Fruit fly (Drosophila melanogaster) whole organism, embryonic: Measurements from ENCODE around the gene Csp.

Experiments used
- Ada2b ChIP-seq: fragments of 200-800 bp; sonication (Bioruptor generic); IDR thresholded peaks from 2 replicates; pipeline ENCODE4 v1.3.6; 2022; ENCODE audit warnings: missing biosample characterization, missing genetic modification characterization
- B-H1 ChIP-seq: fragments of 200-800 bp; sonication (Bioruptor generic); IDR thresholded peaks from 3 replicates; pipeline ENCODE4 v1.3.6; 2022; ENCODE audit warnings: missing biosample characterization, missing genetic modification characterization
- Bdp1 ChIP-seq: fragments of 200-800 bp; sonication (Bioruptor generic); optimal IDR thresholded peaks from 3 replicates; lab custom pipeline; 2016; ENCODE audit warnings: missing biosample characterization, missing genetic modification characterization
- CG10147 ChIP-seq: fragments of 200-800 bp; sonication (Bioruptor generic); optimal IDR thresholded peaks from 2 replicates; lab custom pipeline; 2019; ENCODE audit warnings: missing biosample characterization, mild to moderate bottlenecking, missing genetic modification characterization, moderate library complexity
- CG10959 ChIP-seq: fragments of 200-800 bp; sonication (Bioruptor generic); IDR thresholded peaks from 2 replicates; pipeline ENCODE4 v1.3.6; 2022; ENCODE audit warnings: missing biosample characterization, missing genetic modification characterization
- CG10979 ChIP-seq: fragments of 200-800 bp; sonication (Bioruptor generic); optimal IDR thresholded peaks from 2 replicates; lab custom pipeline; 2018; ENCODE audit warnings: missing biosample characterization, mild to moderate bottlenecking, missing genetic modification characterization, moderate library complexity
- CG11695 ChIP-seq: fragments of 200-800 bp; sonication (Bioruptor generic); IDR thresholded peaks from 3 replicates; pipeline ENCODE4 v1.3.6; 2022; ENCODE audit warnings: missing biosample characterization, missing genetic modification characterization
- CG14014 ChIP-seq: fragments of 200-800 bp; sonication (Bioruptor generic); IDR thresholded peaks from 2 replicates; pipeline ENCODE4 v1.3.6; 2022; ENCODE audit warnings: missing biosample characterization, missing genetic modification characterization
- CG14667 ChIP-seq: fragments of 200-800 bp; sonication (Bioruptor generic); IDR thresholded peaks from 2 replicates; pipeline ENCODE4 v1.3.6; 2022; ENCODE audit warnings: missing biosample characterization, missing genetic modification characterization
- CG15011 ChIP-seq: fragments of 200-800 bp; sonication (Bioruptor generic); optimal IDR thresholded peaks from 3 replicates; lab custom pipeline; 2018; ENCODE audit warnings: missing biosample characterization, mild to moderate bottlenecking, missing genetic modification characterization
- CG18011 ChIP-seq: fragments of 200-800 bp; sonication (Bioruptor generic); optimal IDR thresholded peaks from 2 replicates; lab custom pipeline; 2017; ENCODE audit warnings: missing biosample characterization, missing genetic modification characterization, mild to moderate bottlenecking, moderate library complexity, missing genotype
- CG2120 ChIP-seq: fragments of 200-800 bp; sonication (Bioruptor generic); optimal IDR thresholded peaks from 3 replicates; lab custom pipeline; 2016; ENCODE audit warnings: missing biosample characterization, missing genetic modification characterization
- CG34376 ChIP-seq: fragments of 200-800 bp; sonication (Bioruptor generic); optimal IDR thresholded peaks from 2 replicates; lab custom pipeline; 2018; ENCODE audit warnings: missing biosample characterization, mild to moderate bottlenecking, missing genetic modification characterization
- CG3838 ChIP-seq: fragments of 200-800 bp; sonication (Bioruptor generic); optimal IDR thresholded peaks from 3 replicates; lab custom pipeline; 2016; ENCODE audit warnings: missing biosample characterization, missing genetic modification characterization
- CG3847 ChIP-seq: fragments of 200-800 bp; sonication (Bioruptor generic); IDR thresholded peaks from 2 replicates; pipeline ENCODE4 v1.3.6; 2022; ENCODE audit warnings: missing biosample characterization, missing genetic modification characterization
- CG6254 ChIP-seq: fragments of 200-800 bp; sonication (Bioruptor generic); optimal IDR thresholded peaks from 3 replicates; lab custom pipeline; 2017; ENCODE audit warnings: mild to moderate bottlenecking, missing biosample characterization, missing genetic modification reagents, missing genetic modification characterization
- CG6272 ChIP-seq: fragments of 200-800 bp; sonication (Bioruptor generic); IDR thresholded peaks from 2 replicates; pipeline ENCODE4 v1.3.6; 2022; ENCODE audit warnings: missing biosample characterization, missing genetic modification characterization
- CG6654 ChIP-seq: fragments of 200-800 bp; sonication (Bioruptor generic); optimal IDR thresholded peaks from 2 replicates; lab custom pipeline; 2017; ENCODE audit warnings: missing biosample characterization, mild to moderate bottlenecking, missing genetic modification characterization
- CG6689 ChIP-seq: fragments of 200-800 bp; sonication (Bioruptor generic); IDR thresholded peaks from 2 replicates; pipeline ENCODE4 v1.3.6; 2022; ENCODE audit warnings: missing biosample characterization, missing genetic modification characterization
- CG7271 ChIP-seq: fragments of 200-800 bp; sonication (Bioruptor generic); optimal IDR thresholded peaks from 2 replicates; lab custom pipeline; 2018; ENCODE audit warnings: missing biosample characterization, mild to moderate bottlenecking, missing genetic modification characterization, moderate library complexity
- CG9609 ChIP-seq: fragments of 200-800 bp; sonication (Bioruptor generic); optimal IDR thresholded peaks from 3 replicates; lab custom pipeline; 2016; ENCODE audit warnings: missing biosample characterization, missing genetic modification characterization
- CG9817 ChIP-seq: fragments of 200-800 bp; sonication (Bioruptor generic); optimal IDR thresholded peaks from 2 replicates; lab custom pipeline; 2018; ENCODE audit warnings: missing biosample characterization, mild to moderate bottlenecking, missing genetic modification characterization, moderate library complexity
- ERR ChIP-seq: fragments of 200-800 bp; sonication (Bioruptor generic); optimal IDR thresholded peaks from 2 replicates; lab custom pipeline; 2016; ENCODE audit warnings: missing biosample characterization, missing genetic modification characterization
- Ets97D ChIP-seq: fragments of 200-800 bp; sonication (Bioruptor generic); optimal IDR thresholded peaks from 3 replicates; lab custom pipeline; 2016; ENCODE audit warnings: missing biosample characterization, missing genetic modification characterization
- HmgZ ChIP-seq: fragments of 200-800 bp; sonication (Bioruptor generic); optimal IDR thresholded peaks from 2 replicates; lab custom pipeline; 2018; ENCODE audit warnings: missing biosample characterization, mild to moderate bottlenecking, missing genetic modification characterization
- Mrtf ChIP-seq: fragments of 200-800 bp; sonication (Bioruptor generic); IDR thresholded peaks from 3 replicates; pipeline ENCODE4 v1.3.6; 2022; ENCODE audit warnings: missing biosample characterization, missing genetic modification characterization
- Myb ChIP-seq: fragments of 200-800 bp; sonication (Bioruptor generic); optimal IDR thresholded peaks from 2 replicates; lab custom pipeline; 2016; ENCODE audit warnings: missing biosample characterization, missing genetic modification characterization
- Oaz ChIP-seq: fragments of 200-800 bp; sonication (Bioruptor generic); IDR thresholded peaks from 2 replicates; pipeline ENCODE4 v1.3.6; 2022; ENCODE audit warnings: missing biosample characterization, missing genetic modification characterization
- Poxn ChIP-seq: fragments of 200-800 bp; sonication (Bioruptor generic); IDR thresholded peaks from 2 replicates; pipeline ENCODE4 v1.3.6; 2022; ENCODE audit warnings: missing biosample characterization, missing genetic modification characterization
- Ravus ChIP-seq: fragments of 200-800 bp; sonication (Bioruptor generic); IDR thresholded peaks from 2 replicates; pipeline ENCODE4 v1.3.6; 2022; ENCODE audit warnings: missing biosample characterization, missing genetic modification characterization
- Six4 ChIP-seq: fragments of 200-800 bp; sonication (Bioruptor generic); optimal IDR thresholded peaks from 2 replicates; lab custom pipeline; 2016; ENCODE audit warnings: missing biosample characterization, missing genetic modification characterization
- ase ChIP-seq: fragments of 200-800 bp; sonication (Bioruptor generic); IDR thresholded peaks from 3 replicates; pipeline ENCODE4 v1.3.6; 2022; ENCODE audit warnings: missing biosample characterization, missing genetic modification characterization
- bab2 ChIP-seq: fragments of 200-800 bp; sonication (Bioruptor generic); optimal IDR thresholded peaks from 2 replicates; lab custom pipeline; 2016; ENCODE audit warnings: missing biosample characterization, missing genetic modification characterization
- bsh ChIP-seq, 2 experiments: fragments of 200-800 bp; sonication (Bioruptor generic); optimal IDR thresholded peaks; 2 replicates each; lab custom pipeline; 2017 to 2018; ENCODE audit warnings: mild to moderate bottlenecking in 2 of 2, missing biosample characterization in 2 of 2, missing genetic modification characterization in 2 of 2, moderate library complexity in 1 of 2
- croc ChIP-seq: fragments of 200-800 bp; sonication (Bioruptor generic); conservative IDR thresholded peaks from 3 replicates; pipeline ENCODE4 v1.3.6; 2022; ENCODE audit warnings: missing biosample characterization, missing genetic modification characterization
- disco-r ChIP-seq: fragments of 200-800 bp; sonication (Bioruptor generic); optimal IDR thresholded peaks from 2 replicates; lab custom pipeline; 2016; ENCODE audit warnings: missing biosample characterization, missing genetic modification characterization
- dmrt11E ChIP-seq: fragments of 200-800 bp; sonication (Bioruptor generic); optimal IDR thresholded peaks from 3 replicates; lab custom pipeline; 2018; ENCODE audit warnings: missing biosample characterization, mild to moderate bottlenecking, missing genetic modification characterization, moderate library complexity
- dysf ChIP-seq: fragments of 200-800 bp; sonication (Bioruptor generic); IDR thresholded peaks from 3 replicates; pipeline ENCODE4 v1.3.6; 2022; ENCODE audit warnings: missing biosample characterization, missing genetic modification characterization
- ewg ChIP-seq: fragments of 200-800 bp; sonication (Bioruptor generic); optimal IDR thresholded peaks from 3 replicates; lab custom pipeline; 2017; ENCODE audit warnings: mild to moderate bottlenecking, missing biosample characterization, missing genetic modification reagents, missing genetic modification characterization
- ftz-f1 ChIP-seq: fragments of 200-800 bp; sonication (Bioruptor generic); optimal IDR thresholded peaks from 2 replicates; lab custom pipeline; 2016; ENCODE audit warnings: missing biosample characterization, missing genetic modification characterization
- gem ChIP-seq: fragments of 200-800 bp; sonication (Bioruptor generic); optimal IDR thresholded peaks from 2 replicates; lab custom pipeline; 2019; ENCODE audit warnings: missing biosample characterization, mild to moderate bottlenecking, missing genetic modification characterization, moderate library complexity
- gsb ChIP-seq: fragments of 200-800 bp; sonication (Bioruptor generic); IDR thresholded peaks from 2 replicates; pipeline ENCODE4 v1.3.6; 2022; ENCODE audit warnings: missing biosample characterization, missing genetic modification characterization
- hkb ChIP-seq, 2 experiments: fragments of 200-800 bp in 1 of 2; fragments of >200 bp in 1 of 2; sonication (Bioruptor generic) in 1 of 2; IDR thresholded peaks in 1 of 2; optimal IDR thresholded peaks in 1 of 2; 2 replicates each; pipeline versions ENCODE4 v1.3.6 to Lab custom; 2017 to 2022; ENCODE audit warnings: missing biosample characterization in 1 of 2, missing genetic modification characterization in 1 of 2
- klu ChIP-seq: fragments of 200-800 bp; sonication (Bioruptor generic); IDR thresholded peaks from 2 replicates; pipeline ENCODE4 v1.3.6; 2022; ENCODE audit warnings: missing biosample characterization, missing genetic modification characterization
- pfk ChIP-seq: fragments of 200-800 bp; sonication (Bioruptor generic); optimal IDR thresholded peaks from 2 replicates; lab custom pipeline; 2018; ENCODE audit warnings: missing biosample characterization, mild to moderate bottlenecking, missing genetic modification characterization, moderate library complexity
- pum ChIP-seq: fragments of 200-800 bp; sonication (Bioruptor generic); optimal IDR thresholded peaks from 2 replicates; lab custom pipeline; 2016; ENCODE audit warnings: missing biosample characterization, missing genetic modification characterization
- slp2 ChIP-seq: fragments of 200-800 bp; sonication (Bioruptor generic); optimal IDR thresholded peaks from 2 replicates; lab custom pipeline; 2016; ENCODE audit warnings: missing biosample characterization, missing genetic modification characterization
- sna ChIP-seq: fragments of 200-800 bp; sonication (Bioruptor generic); IDR thresholded peaks from 2 replicates; pipeline ENCODE4 v1.3.6; 2022; ENCODE audit warnings: missing biosample characterization, missing genetic modification characterization; ENCODE audit not compliant: partially characterized antibody
- tgo ChIP-seq: fragments of 200-800 bp; sonication (Bioruptor generic); IDR thresholded peaks from 3 replicates; pipeline ENCODE4 v1.3.6; 2022; ENCODE audit warnings: missing biosample characterization, missing genetic modification characterization
- trem ChIP-seq: fragments of 200-800 bp; optimal IDR thresholded peaks from 3 replicates; lab custom pipeline; 2019; ENCODE audit warnings: missing biosample characterization, mild to moderate bottlenecking, missing genetic modification characterization, moderate library complexity
- zfh2 ChIP-seq: fragments of 200-800 bp; sonication (Bioruptor generic); optimal IDR thresholded peaks from 2 replicates; lab custom pipeline; 2016; ENCODE audit warnings: missing biosample characterization, missing genetic modification characterization

The Csp gene

dm6 chr3L:22277186-22277585, 10.0 kb downstream of the Csp start (continued):
- TF ChIP-seq CG3847 (GFP tag; lab: Robert Waterston, UW) = peak; percentile 47
- no peak for TF ChIP-seq Myb (GFP tag; lab: Kevin White, UChicago)
- peak; percentile 40; the same call in 1 of the 2 replicates for TF ChIP-seq CG14014
- TF ChIP-seq CG10147 (GFP tag; lab: Kevin White, UChicago) = no peak
- no peak for TF ChIP-seq gem (tag; lab: Kevin White, UChicago)
- TF ChIP-seq ewg = peak; percentile 14
- peak; percentile 39 for TF ChIP-seq zfh2 (GFP tag; lab: Kevin White, UChicago)
- peak; percentile 30 for TF ChIP-seq dmrt11E (tag; lab: Kevin White, UChicago)
- no peak for TF ChIP-seq Ravus
- TF ChIP-seq disco-r (GFP tag; lab: Kevin White, UChicago) = no peak
- peak; percentile 54 for TF ChIP-seq CG10979 (tag; lab: Kevin White, UChicago)
- peak; percentile 54 for TF ChIP-seq CG3838 (GFP tag; lab: Kevin White, UChicago)
- TF ChIP-seq croc (GFP tag; lab: Robert Waterston, UW) = peak; percentile 45; the same call in 1 of the 3 replicates
- TF ChIP-seq pfk (GFP tag; lab: Kevin White, UChicago) = no peak
- TF ChIP-seq ase (GFP tag; lab: Robert Waterston, UW) = 0 out of 3 replicates have a peak, but pooled peaks have one; percentile 15
- no peak for TF ChIP-seq CG15011 (GFP tag; lab: Kevin White, UChicago)
- peak; percentile 24 for TF ChIP-seq bab2 (GFP tag; lab: Kevin White, UChicago)
- TF ChIP-seq Ada2b = peak; percentile 49
- TF ChIP-seq HmgZ = no peak
- peak; percentile 52 for TF ChIP-seq CG2120 (GFP tag; lab: Kevin White, UChicago)
- peak; percentile 66 for TF ChIP-seq tgo
- TF ChIP-seq CG9609 (GFP tag; lab: Kevin White, UChicago) = peak; percentile 14
- TF ChIP-seq CG6272 = peak; percentile 48
- 0 out of 3 replicates have a peak, but pooled peaks have one; percentile 12 for TF ChIP-seq B-H1 (GFP tag; lab: Robert Waterston, UW)
- peak; percentile 69 for TF ChIP-seq dysf
- TF ChIP-seq CG6689 (GFP tag; lab: Robert Waterston, UW) = peak; percentile 47
- peak; percentile 9 for TF ChIP-seq Ets97D (GFP tag; lab: Kevin White, UChicago)
- peak; percentile 67; the same call in 1 of the 2 replicates for TF ChIP-seq klu (GFP tag; lab: Robert Waterston, UW)
- TF ChIP-seq hkb (optimal IDR thresholded peaks at IDR 0.05; lab: Kevin White, UChicago) = no peak
- 0 out of 2 replicates have a peak, but pooled peaks have one; percentile 33 for TF ChIP-seq hkb (GFP tag; IDR thresholded peaks at IDR 0.05; lab: Robert Waterston, UW)
- TF ChIP-seq Oaz (GFP tag; lab: Robert Waterston, UW) = peak; percentile 51
- 0 out of 2 replicates have a peak, but pooled peaks have one; percentile 8 for TF ChIP-seq gsb (GFP tag; lab: Robert Waterston, UW)
- no peak for TF ChIP-seq CG7271 (tag; lab: Kevin White, UChicago)
- peak; percentile 13 for TF ChIP-seq trem (tag; lab: Kevin White, UChicago)
- TF ChIP-seq CG14667 (GFP tag; lab: Robert Waterston, UW) = 0 out of 2 replicates have a peak, but pooled peaks have one; percentile 20
- TF ChIP-seq Six4 (GFP tag; lab: Kevin White, UChicago) = peak; percentile 21
- TF ChIP-seq CG6654 = no peak
- TF ChIP-seq slp2 (GFP tag; lab: Kevin White, UChicago) = no peak
- peak; percentile 58 for TF ChIP-seq CG9817
- peak; percentile 67; the same call in 2 of the 3 replicates for TF ChIP-seq CG11695 (GFP tag; lab: Robert Waterston, UW)
- no peak for TF ChIP-seq CG10959 (GFP tag; lab: Robert Waterston, UW)
- peak in 1 of 2 experiments; percentile 30 for TF ChIP-seq bsh (GFP tag; optimal IDR thresholded peaks at IDR 0.05; lab: Kevin White, UChicago)
- TF ChIP-seq ftz-f1 (GFP tag; lab: Kevin White, UChicago) = no peak
- no peak for TF ChIP-seq CG18011 (GFP tag; lab: Kevin White, UChicago)
- no peak for TF ChIP-seq CG34376 (GFP tag; lab: Kevin White, UChicago)
- TF ChIP-seq sna (GFP tag; lab: Robert Waterston, UW) = no peak
- no peak for TF ChIP-seq Poxn (GFP tag; lab: Robert Waterston, UW)
- TF ChIP-seq CG6254 = peak; percentile 5
- TF ChIP-seq pum (GFP tag; lab: Kevin White, UChicago) = peak; percentile 43
- TF ChIP-seq Bdp1 (GFP tag; lab: Kevin White, UChicago) = no peak
- no peak for TF ChIP-seq ERR (GFP tag; lab: Kevin White, UChicago)
- TF ChIP-seq Mrtf (GFP tag; lab: Robert Waterston, UW) = peak; percentile 67; the same call in 1 of the 3 replicates
